Worm (Caenorhabditis elegans): Measurements from ENCODE around the gene C02B8.6.

C02B8.6 gene

DNA sequence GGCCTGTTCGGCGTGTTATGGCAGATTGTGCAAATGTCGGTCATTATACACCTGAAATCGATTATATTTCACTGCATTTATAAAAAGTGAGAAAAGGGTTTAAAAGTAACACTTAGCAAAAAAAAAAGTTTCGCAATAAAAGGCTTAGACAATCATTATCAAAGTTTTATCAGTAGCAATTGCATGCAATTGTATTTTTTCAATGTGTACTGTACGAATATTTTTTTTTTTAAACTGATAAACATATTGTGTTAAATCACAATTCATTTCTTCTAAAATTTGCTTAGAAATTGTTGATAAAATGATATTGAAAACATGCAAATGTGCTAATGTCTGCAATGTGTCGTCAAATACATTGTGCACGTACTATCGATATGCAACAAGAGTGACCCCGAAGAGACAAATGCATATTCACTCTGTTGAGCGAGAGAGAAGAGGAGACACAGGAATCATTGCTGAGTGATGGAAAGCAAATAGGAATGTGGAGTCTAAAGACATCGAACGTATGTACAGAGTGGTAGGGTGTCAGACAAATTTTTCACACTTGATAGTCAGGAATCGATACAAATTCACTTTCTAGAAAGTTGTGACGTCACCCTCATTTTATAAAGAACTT is at the start of gene C02B8.6 (continued):
- TF ChIP-seq ztf-11 (tag; optimal IDR thresholded peaks at IDR 0.05) (no peak), efl-1 (optimal IDR thresholded peaks at IDR 0.05) (peak; percentile 29 to 36), efl-1 (GFP tag; optimal IDR thresholded peaks at IDR 0.05 in 1 of 2) (peak; percentile 44 to 84), lin-14 (GFP tag; optimal IDR thresholded peaks at IDR 0.05) (peak; percentile 69), nhr-71 (tag; optimal IDR thresholded peaks at IDR 0.05) (peak; percentile 50), C16A3.4 (tag; optimal IDR thresholded peaks at IDR 0.05) (peak; percentile 42), hlh-4 (tag; optimal IDR thresholded peaks at IDR 0.05) (no peak), lin-13 (GFP tag; optimal IDR thresholded peaks at IDR 0.05) (no peak), jun-1 (tag; optimal IDR thresholded peaks at IDR 0.05) (no peak), alr-1 (tag; optimal IDR thresholded peaks at IDR 0.05; ENCODE audit: borderline replicate concordance) (no peak), egl-27 (tag; optimal IDR thresholded peaks at IDR 0.05) (no peak), ceh-82 (tag; optimal IDR thresholded peaks at IDR 0.05) (peak in 1 of 3 experiments; percentile 29), lir-3 (tag; optimal IDR thresholded peaks at IDR 0.05; ENCODE audit: poor library complexity) (no peak), unc-98 (GFP tag; IDR thresholded peaks at IDR 0.05) (no peak), skn-1 (tag; optimal IDR thresholded peaks at IDR 0.05) (no peak), dpl-1 (GFP tag; optimal IDR thresholded peaks at IDR 0.05) (peak; percentile 15 to 44 (median 25)), egl-13 (tag; optimal IDR thresholded peaks at IDR 0.05) (no peak)

DNA sequence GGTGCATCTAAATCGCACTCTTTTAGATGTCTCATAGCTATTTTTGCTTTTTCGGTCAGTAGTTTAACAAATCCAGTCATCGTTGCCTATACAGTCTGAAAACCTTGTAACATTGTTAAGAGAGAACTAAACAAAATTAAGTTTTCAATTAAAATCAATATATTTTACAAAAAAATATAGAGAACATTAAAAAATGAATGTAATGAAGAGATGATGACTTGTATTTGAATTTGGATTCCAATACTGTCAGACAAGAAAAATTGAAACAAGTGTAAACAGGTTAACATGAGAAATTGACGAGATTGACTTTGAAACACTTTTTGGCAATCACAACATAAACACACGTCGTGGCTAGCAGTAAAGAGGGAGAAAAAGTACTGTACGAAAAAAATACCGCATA is 48.9 kb upstream of the C02B8.6 start, which contains the start of gene C17H11.5:
TSS of gene C17H11.5 (minus strand) at position 101 of the 400 bp plus-strand sequence.
- TF ChIP-seq tlp-1 (tag; optimal IDR thresholded peaks at IDR 0.05) (no peak), efl-1 (optimal IDR thresholded peaks at IDR 0.05) (no peak), efl-1 (GFP tag; optimal IDR thresholded peaks at IDR 0.05 in 1 of 2) (no peak), nhr-84 (tag; optimal IDR thresholded peaks at IDR 0.05) (no peak), nhr-90 (tag; optimal IDR thresholded peaks at IDR 0.05; ENCODE audit: poor library complexity) (no peak), zip-4 (GFP tag; optimal IDR thresholded peaks at IDR 0.05) (no peak), sptf-1 (tag; optimal IDR thresholded peaks at IDR 0.05) (no peak), fkh-8 (tag; optimal IDR thresholded peaks at IDR 0.05) (no peak), hlh-17 (GFP tag; optimal IDR thresholded peaks at IDR 0.05; ENCODE audit: borderline replicate concordance) (no peak), nhr-19 (GFP tag; conservative IDR thresholded peaks at IDR 0.05) (no peak)

DNA sequence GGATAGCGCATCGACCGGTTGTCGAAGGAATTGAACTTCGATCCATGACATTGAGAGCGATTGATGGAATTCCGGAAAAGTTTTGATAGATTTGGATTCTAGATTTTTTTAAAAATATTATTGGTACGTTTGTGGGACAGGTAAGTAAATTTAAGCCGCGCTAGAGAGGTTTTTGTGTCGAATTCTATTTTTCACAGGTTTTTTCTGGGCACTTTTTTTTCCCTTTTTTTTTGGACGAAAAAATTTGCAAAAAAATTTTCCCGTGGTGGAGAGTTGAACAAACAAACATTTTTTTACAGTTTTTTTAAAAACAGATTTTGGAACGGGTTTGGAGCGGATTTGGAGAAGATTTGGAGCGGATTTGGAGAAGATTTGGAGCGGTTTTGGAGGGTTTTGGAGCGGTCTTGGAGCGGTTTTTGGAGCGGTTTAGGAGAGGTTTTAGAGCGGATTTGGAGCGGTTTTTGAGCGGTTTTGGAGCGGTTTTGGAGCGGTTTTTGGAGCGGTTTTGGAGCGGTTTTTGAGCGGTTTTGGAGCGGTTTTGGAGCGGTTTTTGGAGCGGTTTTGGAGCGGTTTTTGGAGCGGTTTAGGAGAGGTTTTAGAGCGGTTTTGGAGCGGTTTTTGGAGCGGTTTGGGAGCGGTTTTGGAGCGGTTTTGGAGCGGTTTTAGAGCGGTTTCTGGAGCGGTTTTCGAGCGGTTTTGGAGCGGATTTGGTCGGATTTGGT is 45.6 kb upstream of the C02B8.6 start, which contains the start of gene C17H11.4:
TSS of gene C17H11.4 (minus strand) at position 51 of the 722 bp plus-strand sequence.
- TF ChIP-seq nhr-85 (tag), result peak; percentile 10

DNA sequence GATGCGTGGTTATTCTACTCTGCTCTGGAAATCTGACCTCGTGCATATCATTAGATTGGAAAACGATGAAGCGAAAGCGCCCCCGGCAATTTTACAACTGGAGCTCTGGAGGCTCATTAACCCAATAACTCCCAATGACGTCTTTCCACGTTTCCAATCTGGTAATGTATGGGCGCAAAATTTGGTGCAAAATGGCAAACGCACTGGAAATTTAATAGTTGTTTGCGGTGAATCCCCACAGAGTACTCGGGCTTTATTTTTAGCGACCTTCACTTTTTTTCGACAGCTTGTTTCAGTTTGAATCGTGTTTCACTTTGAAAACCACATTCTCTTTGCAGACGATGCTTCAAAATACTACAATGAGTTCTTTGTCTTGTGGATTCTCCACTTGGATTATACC is 37.5 kb upstream of the C02B8.6 start, which contains the start of gene C17H11.1:
TSS of gene C17H11.1 (plus strand) at position 301 of the 400 bp plus-strand sequence.
- TF ChIP-seq unc-86 (tag; optimal IDR thresholded peaks at IDR 0.05), result no peak
- TF ChIP-seq hlh-4 (tag; optimal IDR thresholded peaks at IDR 0.05), result no peak
- TF ChIP-seq Y116A8C.19 (tag; optimal IDR thresholded peaks at IDR 0.05; ENCODE audit: borderline replicate concordance), result no peak
- TF ChIP-seq pag-3 (tag; optimal IDR thresholded peaks at IDR 0.05; ENCODE audit: borderline replicate concordance, insufficient read depth), result no peak
- TF ChIP-seq nhr-237 (tag; optimal IDR thresholded peaks at IDR 0.05), result no peak
- TF ChIP-seq nhr-90 (tag; optimal IDR thresholded peaks at IDR 0.05; ENCODE audit: poor library complexity), result no peak
- TF ChIP-seq egl-27 (tag; optimal IDR thresholded peaks at IDR 0.05), result no peak
- no peak for TF ChIP-seq ets-5 (GFP tag; IDR thresholded peaks at IDR 0.05)
- no peak for TF ChIP-seq ceh-88 (GFP tag; IDR thresholded peaks at IDR 0.05)
- TF ChIP-seq ceh-82 (tag; optimal IDR thresholded peaks at IDR 0.05), result no peak
- no peak for TF ChIP-seq nhr-71 (tag; optimal IDR thresholded peaks at IDR 0.05)
- no peak for TF ChIP-seq elt-3 (tag; optimal IDR thresholded peaks at IDR 0.05)
- TF ChIP-seq ztf-11 (tag; optimal IDR thresholded peaks at IDR 0.05), result no peak
- no peak for TF ChIP-seq unc-30 (tag; optimal IDR thresholded peaks at IDR 0.05)
- TF ChIP-seq fkh-4 (tag; optimal IDR thresholded peaks at IDR 0.05; ENCODE audit: borderline replicate concordance), result no peak
- no peak for TF ChIP-seq fkh-8 (tag; optimal IDR thresholded peaks at IDR 0.05)
- no peak for TF ChIP-seq sox-4 (tag; optimal IDR thresholded peaks at IDR 0.05)
- no peak for TF ChIP-seq rnt-1 (tag; optimal IDR thresholded peaks at IDR 0.05)
- no peak for TF ChIP-seq nhr-11 (tag; optimal IDR thresholded peaks at IDR 0.05)
